Worm (Caenorhabditis elegans) whole organism, late embryonic: ENCODE measurements around the gene srlf-7.

Source experiments
- ceh-2 ChIP-seq: sonication (generic microtip); optimal IDR thresholded peaks from 2 replicates; lab custom pipeline; 2016; ENCODE audit warnings: missing genotype, missing genetic modification characterization, missing compliant biosample characterization
- ceh-6 ChIP-seq: fragments of 200-800 bp; sonication (Bioruptor generic); optimal IDR thresholded peaks from 2 replicates; lab custom pipeline; 2018; ENCODE audit warnings: mild to moderate bottlenecking, missing genetic modification characterization, missing compliant biosample characterization
- dmd-4 ChIP-seq: sonication (generic microtip); optimal IDR thresholded peaks from 2 replicates; lab custom pipeline; 2016; ENCODE audit warnings: borderline replicate concordance, missing genetic modification characterization, missing compliant biosample characterization
- dve-1 ChIP-seq: sonication (generic microtip); optimal IDR thresholded peaks from 2 replicates; lab custom pipeline; 2017; ENCODE audit warnings: antibody characterized with exemption, mild to moderate bottlenecking, missing genetic modification characterization, missing compliant biosample characterization
- eyg-1 ChIP-seq: sonication (generic microtip); optimal IDR thresholded peaks from 2 replicates; lab custom pipeline; 2016; ENCODE audit warnings: missing genotype, missing genetic modification characterization, missing compliant biosample characterization
- fkh-10 ChIP-seq: fragments of 150-350 bp; optimal IDR thresholded peaks from 2 replicates; lab custom pipeline; 2014; ENCODE audit warnings: missing biosample characterization, missing genetic modification reagents, missing genetic modification characterization
- hlh-15 ChIP-seq: sonication (generic microtip); optimal IDR thresholded peaks from 2 replicates; lab custom pipeline; 2016; ENCODE audit warnings: missing genetic modification characterization, missing compliant biosample characterization
- hlh-30 ChIP-seq: sonication (generic microtip); optimal IDR thresholded peaks from 2 replicates; lab custom pipeline; 2017; ENCODE audit warnings: antibody characterized with exemption, missing genetic modification characterization, missing compliant biosample characterization; ENCODE audit not compliant: insufficient read depth
- pha-4 ChIP-seq: fragments of 150-350 bp; optimal IDR thresholded peaks from 2 replicates; lab custom pipeline; 2018; ENCODE audit warnings: missing biosample characterization, missing genetic modification reagents, missing genetic modification characterization
- pqm-1 ChIP-seq: sonication (generic microtip); optimal IDR thresholded peaks from 2 replicates; lab custom pipeline; 2016; ENCODE audit warnings: missing genetic modification characterization, missing compliant biosample characterization
- pros-1 ChIP-seq: fragments of 150-350 bp; optimal IDR thresholded peaks from 2 replicates; lab custom pipeline; 2014; ENCODE audit warnings: missing biosample characterization, missing genetic modification reagents, missing genetic modification characterization
- sox-4 ChIP-seq: sonication (generic microtip); optimal IDR thresholded peaks from 2 replicates; lab custom pipeline; 2017; ENCODE audit warnings: mild to moderate bottlenecking, missing genetic modification characterization, inconsistent platforms, missing compliant biosample characterization
- ttx-3 ChIP-seq: sonication (generic microtip); optimal IDR thresholded peaks from 2 replicates; lab custom pipeline; 2016; ENCODE audit warnings: missing genetic modification reagents, missing genetic modification characterization, missing compliant biosample characterization

DNA sequence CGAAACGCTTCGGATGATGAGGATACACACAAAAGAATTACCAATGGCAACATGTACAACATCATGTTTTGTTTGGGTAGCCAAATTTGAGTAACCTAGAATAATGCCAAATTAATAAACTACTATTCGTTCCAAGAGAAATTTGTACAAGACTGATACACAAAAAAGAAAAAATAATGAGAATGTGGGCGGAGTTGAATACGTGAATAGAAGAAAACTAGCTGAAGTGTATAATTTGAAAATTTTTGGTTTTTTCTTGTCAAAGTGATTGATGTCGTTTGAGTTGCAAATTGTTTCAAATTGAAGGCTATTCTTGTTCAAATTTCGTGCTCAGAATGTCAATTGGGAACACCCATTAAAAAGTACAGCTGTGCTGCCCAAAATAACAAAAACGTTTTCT lies 2.7 kb downstream of the srlf-7 start, which contains the start of gene R13A1.5:
- TF ChIP-seq pros-1 (tag; lab: Kevin White, UChicago) (no peak), ceh-6 (GFP tag; lab: Kevin White, UChicago) (no peak), pha-4 (tag; lab: Kevin White, UChicago) (no peak), fkh-10 (no peak), ttx-3 (tag; lab: Kevin White, UChicago) (no peak), dmd-4 (tag; lab: Kevin White, UChicago) (no peak), eyg-1 (no peak), hlh-15 (tag; lab: Kevin White, UChicago) (no peak), ceh-2 (tag; lab: Kevin White, UChicago) (no peak), pqm-1 (tag; lab: Kevin White, UChicago) (no peak), hlh-30 (tag; lab: Kevin White, UChicago) (no peak), dve-1 (tag; lab: Kevin White, UChicago) (no peak), sox-4 (tag; lab: Kevin White, UChicago) (no peak)
